Worm (Caenorhabditis elegans): ENCODE results near the gene F47C12.6.

DNA sequence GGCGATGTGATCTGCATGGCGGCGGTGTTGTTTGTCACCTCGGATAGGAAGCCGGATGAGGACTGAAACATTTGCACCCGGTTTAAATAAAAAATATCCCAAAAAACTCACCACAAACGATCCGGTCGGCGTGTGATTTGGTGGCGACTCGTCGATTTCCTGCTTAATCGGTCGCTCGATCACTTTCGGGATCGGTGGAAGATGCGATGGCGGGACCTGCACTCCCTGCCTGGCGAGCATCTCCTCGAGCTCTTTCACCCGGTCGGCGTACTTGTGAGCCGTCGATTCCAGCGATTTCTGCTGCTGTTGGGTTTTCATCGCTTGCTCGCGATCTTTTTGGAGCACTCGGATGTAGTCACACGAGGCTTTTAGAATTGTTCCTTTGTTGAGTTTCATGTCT is 23.5 kb upstream of the F47C12.6 start:
- TF ChIP-seq pqm-1 (tag; optimal IDR thresholded peaks at IDR 0.05): no peak
- no peak for TF ChIP-seq lsy-2 (tag; optimal IDR thresholded peaks at IDR 0.05)
- TF ChIP-seq mab-9 (GFP tag; IDR thresholded peaks at IDR 0.05): no peak
- no peak for TF ChIP-seq mdl-1 (tag; optimal IDR thresholded peaks at IDR 0.05)
- TF ChIP-seq lin-15B (tag; optimal IDR thresholded peaks at IDR 0.05): no peak
- TF ChIP-seq C04F5.9 (tag; optimal IDR thresholded peaks at IDR 0.05): no peak
- no peak for TF ChIP-seq fkh-10 (GFP tag; optimal IDR thresholded peaks at IDR 0.05)
